Worm (Caenorhabditis elegans) whole organism, early embryonic: ENCODE data around the gene rpoa-49.

Experiments
- B0310.2 ChIP-seq: sonication (generic microtip); optimal IDR thresholded peaks from 2 replicates; lab custom pipeline; 2016; ENCODE audit warnings: mild to moderate bottlenecking, missing genetic modification characterization, missing compliant biosample characterization
- F13C5.2 ChIP-seq: sonication (generic microtip); optimal IDR thresholded peaks from 2 replicates; lab custom pipeline; 2017; ENCODE audit warnings: mild to moderate bottlenecking, missing genetic modification characterization, inconsistent platforms, missing compliant biosample characterization
- ama-1 ChIP-seq: fragments of 150-350 bp; optimal IDR thresholded peaks from 2 replicates; lab custom pipeline; 2014
- ceh-13 ChIP-seq: fragments of 200-800 bp; sonication (Bioruptor generic); optimal IDR thresholded peaks from 2 replicates; lab custom pipeline; 2018; ENCODE audit warnings: mild to moderate bottlenecking, missing genetic modification characterization, missing compliant biosample characterization
- ets-7 ChIP-seq: sonication (generic microtip); optimal IDR thresholded peaks from 2 replicates; lab custom pipeline; 2016; ENCODE audit warnings: missing genotype, missing genetic modification characterization, missing compliant biosample characterization
- hmg-4 ChIP-seq: fragments of 200-800 bp; sonication (Bioruptor generic); optimal IDR thresholded peaks from 2 replicates; lab custom pipeline; 2018; ENCODE audit warnings: mild to moderate bottlenecking, missing genetic modification characterization, missing compliant biosample characterization
- pes-1 ChIP-seq: fragments of 200-800 bp; sonication (Bioruptor generic); IDR thresholded peaks from 2 replicates; pipeline ENCODE4 v1.3.6; 2022; ENCODE audit warnings: missing genetic modification reagents, missing genetic modification characterization, missing compliant biosample characterization
- scrt-1 ChIP-seq: fragments of 200-800 bp; sonication (Bioruptor generic); IDR thresholded peaks from 2 replicates; pipeline ENCODE4 v1.3.6; 2022; ENCODE audit warnings: missing genetic modification characterization, missing compliant biosample characterization
- sea-1 ChIP-seq: fragments of 200-800 bp; sonication (Bioruptor generic); conservative IDR thresholded peaks from 2 replicates; pipeline ENCODE4 v1.3.6; 2022; ENCODE audit warnings: missing genetic modification characterization, missing compliant biosample characterization
- tbx-11 ChIP-seq: fragments of 200-800 bp; sonication (Bioruptor generic); IDR thresholded peaks from 2 replicates; pipeline ENCODE4 v1.3.6; 2022; ENCODE audit warnings: missing genetic modification characterization, missing compliant biosample characterization
- tbx-37 ChIP-seq: fragments of 200-800 bp; sonication (Bioruptor generic); conservative IDR thresholded peaks from 2 replicates; pipeline ENCODE4 v1.3.6; 2022; ENCODE audit warnings: missing genetic modification reagents, missing genetic modification characterization, missing compliant biosample characterization
- tra-4 ChIP-seq: sonication (generic microtip); optimal IDR thresholded peaks from 2 replicates; lab custom pipeline; 2017; ENCODE audit warnings: missing genetic modification characterization, missing compliant biosample characterization

DNA sequence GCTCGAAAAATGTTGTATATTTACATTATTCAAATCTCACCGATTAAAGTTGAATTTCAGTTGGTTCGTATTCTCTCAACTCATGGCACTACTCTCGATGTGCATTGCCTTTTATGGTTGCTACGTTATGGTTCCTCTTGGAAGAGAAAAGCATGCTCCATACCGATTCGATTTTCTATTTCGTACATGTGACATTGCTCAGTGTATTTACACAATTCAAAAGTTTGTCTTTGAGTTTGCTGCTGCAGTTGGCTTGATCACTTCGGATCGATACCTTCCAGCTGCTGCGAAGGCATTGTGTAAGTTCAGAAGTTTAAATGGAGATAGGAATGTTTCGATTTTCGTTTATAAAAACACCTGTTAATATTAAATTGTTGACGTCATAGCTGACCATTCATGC is 36.6 kb upstream of the rpoa-49 start:
- no peak for TF ChIP-seq tbx-37 (GFP tag; lab: Robert Waterston, UW)
- no peak for TF ChIP-seq ama-1 (lab: Kevin White, UChicago)
- TF ChIP-seq tbx-11, result no peak
- no peak for TF ChIP-seq B0310.2 (tag; lab: Kevin White, UChicago)
- TF ChIP-seq ceh-13 (GFP tag; lab: Kevin White, UChicago), result no peak
- no peak for TF ChIP-seq ets-7
- TF ChIP-seq sea-1, result no peak
- no peak for TF ChIP-seq hmg-4 (GFP tag; lab: Kevin White, UChicago)
- no peak for TF ChIP-seq scrt-1 (GFP tag; lab: Robert Waterston, UW)
- TF ChIP-seq tra-4 (tag; lab: Kevin White, UChicago), result no peak
- TF ChIP-seq pes-1 (GFP tag; lab: Robert Waterston, UW), result no peak
- no peak for TF ChIP-seq F13C5.2 (tag; lab: Kevin White, UChicago)
